Worm (Caenorhabditis elegans) whole organism, L3 larva: ENCODE results near the gene K07H8.9.

Source experiments
- R02D3.7 ChIP-seq: fragments of 150-350 bp; optimal IDR thresholded peaks from 2 replicates; lab custom pipeline; 2014; ENCODE audit warnings: missing biosample characterization, missing genetic modification characterization
- aly-2 ChIP-seq: fragments of 150-350 bp; optimal IDR thresholded peaks from 2 replicates; lab custom pipeline; 2014; ENCODE audit warnings: missing biosample characterization, missing genetic modification characterization
- ama-1 ChIP-seq: fragments of 150-350 bp; optimal IDR thresholded peaks from 2 replicates; lab custom pipeline; 2018
- ceh-28 ChIP-seq: fragments of 150-350 bp; optimal IDR thresholded peaks from 2 replicates; lab custom pipeline; 2014; ENCODE audit warnings: missing biosample characterization, missing genetic modification reagents, missing genetic modification characterization
- ceh-82 ChIP-seq: fragments of 150-350 bp; optimal IDR thresholded peaks from 2 replicates; lab custom pipeline; 2014; ENCODE audit warnings: missing biosample characterization, missing genetic modification characterization
- ceh-9 ChIP-seq: sonication (generic microtip); optimal IDR thresholded peaks from 2 replicates; lab custom pipeline; 2018; ENCODE audit warnings: missing biosample characterization, missing genetic modification characterization
- egl-27 ChIP-seq: sonication (generic microtip); optimal IDR thresholded peaks from 4 replicates; lab custom pipeline; 2017; ENCODE audit warnings: missing biosample characterization, missing genetic modification reagents, missing genetic modification characterization
- egl-5 ChIP-seq: fragments of 150-350 bp; optimal IDR thresholded peaks from 2 replicates; lab custom pipeline; 2017; ENCODE audit warnings: missing biosample characterization, missing genetic modification reagents, missing genetic modification characterization, inconsistent platforms
- elt-1 ChIP-seq: fragments of 150-350 bp; optimal IDR thresholded peaks from 2 replicates; lab custom pipeline; 2014; ENCODE audit warnings: missing biosample characterization, missing genetic modification characterization
- elt-2 ChIP-seq: sonication (generic microtip); optimal IDR thresholded peaks from 2 replicates; lab custom pipeline; 2016; ENCODE audit warnings: missing genetic modification reagents, mild to moderate bottlenecking, missing genetic modification characterization, missing compliant biosample characterization
- elt-3 ChIP-seq, 3 experiments: fragments of 150-350 bp in 1 of 3; sonication (generic microtip) in 2 of 3; optimal IDR thresholded peaks; 2 replicates in 2 of 3; 4 replicates in 1 of 3; lab custom pipeline; 2014 to 2017; ENCODE audit warnings: missing biosample characterization in 3 of 3, missing genetic modification characterization in 3 of 3
- fos-1 ChIP-seq: fragments of 150-350 bp; optimal IDR thresholded peaks from 2 replicates; lab custom pipeline; 2014; ENCODE audit warnings: missing biosample characterization, missing genetic modification characterization
- hmg-11 ChIP-seq: sonication (generic microtip); optimal IDR thresholded peaks from 2 replicates; lab custom pipeline; 2016; ENCODE audit warnings: missing genetic modification characterization, missing compliant biosample characterization
- jun-1 ChIP-seq: fragments of 150-350 bp; optimal IDR thresholded peaks from 2 replicates; lab custom pipeline; 2014; ENCODE audit warnings: missing biosample characterization, missing genetic modification reagents, missing genetic modification characterization
- lin-15B ChIP-seq: fragments of 150-350 bp; optimal IDR thresholded peaks from 2 replicates; lab custom pipeline; 2014; ENCODE audit warnings: missing biosample characterization, missing genetic modification characterization
- lin-39 ChIP-seq: fragments of 150-350 bp; optimal IDR thresholded peaks from 2 replicates; lab custom pipeline; 2018; ENCODE audit warnings: missing biosample characterization, missing genetic modification reagents, missing genetic modification characterization
- lsy-12 ChIP-seq: sonication (generic microtip); optimal IDR thresholded peaks from 2 replicates; lab custom pipeline; 2016; ENCODE audit warnings: mild to moderate bottlenecking, missing genetic modification characterization, missing compliant biosample characterization
- mdl-1 ChIP-seq: fragments of 150-350 bp; optimal IDR thresholded peaks from 2 replicates; lab custom pipeline; 2014; ENCODE audit warnings: missing biosample characterization, missing genetic modification characterization
- nfya-1 ChIP-seq: sonication (generic microtip); optimal IDR thresholded peaks from 2 replicates; lab custom pipeline; 2017; ENCODE audit warnings: missing genetic modification characterization, mild to moderate bottlenecking, missing compliant biosample characterization, antibody characterized with exemption, moderate library complexity; ENCODE audit not compliant: insufficient read depth
- nhr-12 ChIP-seq: fragments of 150-350 bp; optimal IDR thresholded peaks from 2 replicates; lab custom pipeline; 2014; ENCODE audit warnings: missing biosample characterization, missing genetic modification characterization
- nhr-23 ChIP-seq: fragments of 150-350 bp; optimal IDR thresholded peaks from 2 replicates; lab custom pipeline; 2014; ENCODE audit warnings: missing biosample characterization, missing genetic modification reagents, missing genetic modification characterization
- nhr-237 ChIP-seq: fragments of 150-350 bp; optimal IDR thresholded peaks from 2 replicates; lab custom pipeline; 2014; ENCODE audit warnings: missing biosample characterization, missing genetic modification characterization
- nhr-25 ChIP-seq: sonication (generic microtip); optimal IDR thresholded peaks from 2 replicates; lab custom pipeline; 2017; ENCODE audit warnings: missing biosample characterization, missing genetic modification characterization
- nhr-28 ChIP-seq: fragments of 150-350 bp; optimal IDR thresholded peaks from 2 replicates; lab custom pipeline; 2014; ENCODE audit warnings: missing biosample characterization, missing genetic modification characterization
- nhr-43 ChIP-seq: sonication (generic microtip); optimal IDR thresholded peaks from 2 replicates; lab custom pipeline; 2016; ENCODE audit warnings: mild to moderate bottlenecking, missing genetic modification characterization, missing compliant biosample characterization; ENCODE audit not compliant: poor library complexity, severe bottlenecking
- nhr-76 ChIP-seq: fragments of 150-350 bp; sonication (generic microtip); optimal IDR thresholded peaks from 5 replicates; lab custom pipeline; 2014; ENCODE audit warnings: missing biosample characterization, missing genetic modification characterization
- nhr-77 ChIP-seq: fragments of 150-350 bp; optimal IDR thresholded peaks from 2 replicates; lab custom pipeline; 2014; ENCODE audit warnings: missing biosample characterization, missing genetic modification characterization
- pha-4 ChIP-seq: fragments of 150-350 bp; optimal IDR thresholded peaks from 2 replicates; lab custom pipeline; 2014; ENCODE audit warnings: missing biosample characterization, missing genetic modification reagents, missing genetic modification characterization
- pqm-1 ChIP-seq: fragments of 150-350 bp; optimal IDR thresholded peaks from 2 replicates; lab custom pipeline; 2017; ENCODE audit warnings: missing biosample characterization, missing genetic modification characterization, inconsistent platforms
- skn-1 ChIP-seq: fragments of 150-350 bp; optimal IDR thresholded peaks from 2 replicates; lab custom pipeline; 2014; ENCODE audit warnings: missing biosample characterization, missing genetic modification characterization
- snpc-4 ChIP-seq: fragments of 150-350 bp; optimal IDR thresholded peaks from 2 replicates; lab custom pipeline; 2014; ENCODE audit warnings: missing biosample characterization, missing genetic modification characterization
- tbx-2 ChIP-seq: sonication (generic microtip); optimal IDR thresholded peaks from 2 replicates; lab custom pipeline; 2016; ENCODE audit warnings: mild to moderate bottlenecking, missing genetic modification characterization, missing compliant biosample characterization
- unc-39 ChIP-seq: sonication (generic microtip); optimal IDR thresholded peaks from 4 replicates; lab custom pipeline; 2017; ENCODE audit warnings: missing biosample characterization, missing genetic modification characterization
- unc-62 ChIP-seq: fragments of 150-350 bp; sonication (generic microtip); optimal IDR thresholded peaks from 4 replicates; lab custom pipeline; 2014; ENCODE audit warnings: missing biosample characterization, missing genetic modification reagents, missing genetic modification characterization
- zag-1 ChIP-seq: fragments of 150-350 bp; optimal IDR thresholded peaks from 2 replicates; lab custom pipeline; 2014; ENCODE audit warnings: missing biosample characterization, missing genetic modification characterization
- ztf-11 ChIP-seq: fragments of 150-350 bp; optimal IDR thresholded peaks from 2 replicates; lab custom pipeline; 2014; ENCODE audit warnings: missing biosample characterization, missing genetic modification characterization

Gene K07H8.9

DNA sequence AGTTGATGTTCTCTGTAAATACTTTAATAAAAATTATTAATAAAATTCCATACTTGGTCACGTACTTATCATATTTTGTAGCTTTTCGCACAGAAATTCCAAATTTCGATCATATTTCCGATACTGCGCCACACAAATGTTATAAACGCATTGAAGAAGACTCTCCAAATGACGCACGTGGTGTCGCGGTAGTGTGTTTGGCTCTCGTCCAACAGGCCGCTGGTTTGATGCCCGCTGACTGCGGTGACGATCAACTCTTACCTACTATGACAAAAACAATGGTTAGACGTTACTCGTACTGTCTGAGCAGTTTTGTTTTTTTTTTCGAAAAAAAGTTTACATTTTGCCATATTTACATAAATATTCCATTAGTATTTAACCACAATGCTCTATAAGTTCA is 33.4 kb downstream of the K07H8.9 start:
- TF ChIP-seq pqm-1 = peak; percentile 13
- TF ChIP-seq nhr-43 (tag; lab: Kevin White, UChicago) = peak; percentile 57
- TF ChIP-seq lsy-12 (tag; lab: Kevin White, UChicago) = peak; percentile 48
- TF ChIP-seq pha-4 = peak; percentile 64
- peak; percentile 89 for TF ChIP-seq hmg-11
- no peak for TF ChIP-seq nhr-237 (tag; lab: Kevin White, UChicago)
- peak; percentile 58 for TF ChIP-seq nhr-23 (tag; lab: Kevin White, UChicago)
- no peak for TF ChIP-seq egl-27 (tag; lab: Kevin White, UChicago)
- no peak for TF ChIP-seq nhr-76 (tag; lab: Kevin White, UChicago)
- peak; percentile 66 for TF ChIP-seq elt-2 (tag; lab: Kevin White, UChicago)
- TF ChIP-seq egl-5 (tag; lab: Kevin White, UChicago) = peak; percentile 16
- TF ChIP-seq zag-1 (tag; lab: Kevin White, UChicago) = no peak
- no peak for TF ChIP-seq ceh-82 (tag; lab: Kevin White, UChicago)
- TF ChIP-seq snpc-4 (tag; lab: Kevin White, UChicago) = no peak
- peak in 1 of 3 experiments; percentile 72 for TF ChIP-seq elt-3 (tag; optimal IDR thresholded peaks at IDR 0.05; lab: Kevin White, UChicago)
- no peak for TF ChIP-seq nhr-77
- peak; percentile 22 for TF ChIP-seq tbx-2
- no peak for TF ChIP-seq ceh-28 (tag; lab: Kevin White, UChicago)
- no peak for TF ChIP-seq mdl-1 (tag; lab: Kevin White, UChicago)
- peak; percentile 35 for TF ChIP-seq skn-1 (tag; lab: Kevin White, UChicago)
- no peak for TF ChIP-seq ztf-11 (tag; lab: Kevin White, UChicago)
- TF ChIP-seq nfya-1 = peak; percentile 71
- peak; percentile 31 for TF ChIP-seq jun-1 (tag; lab: Kevin White, UChicago)
- TF ChIP-seq R02D3.7 = no peak
- TF ChIP-seq lin-39 (tag; lab: Kevin White, UChicago) = peak; percentile 70
- no peak for TF ChIP-seq nhr-28
- peak; percentile 51 for TF ChIP-seq nhr-25 (tag; lab: Kevin White, UChicago)
- no peak for TF ChIP-seq ama-1 (lab: Kevin White, UChicago)
- TF ChIP-seq lin-15B (tag; lab: Kevin White, UChicago) = no peak

DNA sequence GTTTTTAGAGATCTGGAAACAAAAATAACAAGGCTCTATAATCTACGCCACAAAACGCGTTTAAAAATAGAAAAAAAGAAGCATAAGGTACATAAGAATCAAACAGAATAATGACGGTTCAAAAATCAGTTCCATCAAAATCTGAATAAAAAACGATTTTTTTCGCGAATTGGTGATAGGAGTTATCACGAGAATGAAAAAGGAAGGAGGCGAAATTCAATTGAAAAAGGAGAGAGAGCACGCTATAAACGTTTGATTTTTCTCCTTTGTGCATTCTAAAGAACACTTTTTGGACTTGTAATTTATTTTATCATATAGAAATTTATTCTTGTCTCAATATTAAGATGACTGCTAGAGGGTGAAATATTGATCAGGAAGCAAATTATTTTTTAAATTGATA is 34.9 kb downstream of the K07H8.9 start:
- TF ChIP-seq elt-2 (tag; lab: Kevin White, UChicago) (peak; percentile 82), aly-2 (tag; lab: Kevin White, UChicago) (no peak), jun-1 (tag; lab: Kevin White, UChicago) (peak; percentile 8), nhr-43 (tag; lab: Kevin White, UChicago) (no peak), pqm-1 (peak; percentile 71)
- TF ChIP-seq, all 47 proteins: peak for 3

ce11 chrIV:8247341-8247740 is 38.9 kb downstream of the K07H8.9 start:
- no peak for TF ChIP-seq unc-39 (tag; lab: Kevin White, UChicago)
- TF ChIP-seq ceh-9 = no peak
- no peak for TF ChIP-seq fos-1 (tag; lab: Kevin White, UChicago)
- TF ChIP-seq elt-1 (tag; lab: Kevin White, UChicago) = peak; percentile 94
- TF ChIP-seq nhr-23 (tag; lab: Kevin White, UChicago) = peak; percentile 34
- TF ChIP-seq, all 47 proteins: peak for 2

ce11 chrIV:8244112-8244511 is 42.2 kb downstream of the K07H8.9 start, which contains the start of gene T09A12.1:
TSS of gene T09A12.1 (plus strand) at chrIV:8244412.
- TF ChIP-seq skn-1 (tag; lab: Kevin White, UChicago) (no peak), nhr-43 (tag; lab: Kevin White, UChicago) (no peak), ceh-82 (tag; lab: Kevin White, UChicago) (no peak), nhr-77 (no peak), unc-62 (GFP tag; lab: Kevin White, UChicago) (no peak), nhr-76 (tag; lab: Kevin White, UChicago) (no peak), snpc-4 (tag; lab: Kevin White, UChicago) (no peak), hmg-11 (no peak), nhr-12 (tag; lab: Kevin White, UChicago) (no peak)
